In genomic region chrX:15707366-15707892, ce11 we compare ENCODE assay signal across 4 worm cellular contexts.
A peak's percentile ranks its signal among the peaks of the same experiment; 100 is the strongest.
TF ChIP-seq lines count a peak whose summit lies in the region.

No protein-coding gene starts in this region.

TF ChIP-seq in whole organism, L2 larva, 48 proteins besides CTCF, POLR2A, EP300 and RAD21 (continues in another document):
- TF ChIP-seq unc-39 (tag; optimal IDR thresholded peaks at IDR 0.05; lab: Kevin White, UChicago) (no peak), ZK546.5 (tag; optimal IDR thresholded peaks at IDR 0.05; lab: Kevin White, UChicago) (no peak), nhr-77 (tag; optimal IDR thresholded peaks at IDR 0.05; lab: Kevin White, UChicago) (no peak), crh-2 (tag; optimal IDR thresholded peaks at IDR 0.05; lab: Kevin White, UChicago) (peak; percentile 62), nhr-23 (tag; optimal IDR thresholded peaks at IDR 0.05; lab: Kevin White, UChicago) (no peak), elt-3 (tag; optimal IDR thresholded peaks at IDR 0.05; lab: Kevin White, UChicago) (no peak), nhr-12 (tag; optimal IDR thresholded peaks at IDR 0.05; lab: Kevin White, UChicago) (peak; percentile 1), F13H6.1 (tag; optimal IDR thresholded peaks at IDR 0.05; lab: Kevin White, UChicago) (peak; percentile 98), blmp-1 (tag; optimal IDR thresholded peaks at IDR 0.05; lab: Kevin White, UChicago; ENCODE audit: insufficient read depth) (no peak), mdl-1 (tag; optimal IDR thresholded peaks at IDR 0.05; lab: Kevin White, UChicago) (peak; percentile 84 to 89), R02D3.7 (tag; optimal IDR thresholded peaks at IDR 0.05; lab: Kevin White, UChicago) (no peak), ztf-1 (GFP tag; conservative IDR thresholded peaks at IDR 0.05; lab: Robert Waterston, UW) (no peak), snpc-4 (tag; optimal IDR thresholded peaks at IDR 0.05; lab: Kevin White, UChicago) (peak; percentile 2), zag-1 (tag; optimal IDR thresholded peaks at IDR 0.05; lab: Kevin White, UChicago) (peak; percentile 90), peb-1 (tag; optimal IDR thresholded peaks at IDR 0.05; lab: Kevin White, UChicago) (no peak), skn-1 (tag; optimal IDR thresholded peaks at IDR 0.05; lab: Kevin White, UChicago) (no peak), unc-55 (GFP tag; optimal IDR thresholded peaks at IDR 0.05; lab: Kevin White, UChicago) (peak; percentile 86), lin-11 (tag; optimal IDR thresholded peaks at IDR 0.05; lab: Kevin White, UChicago) (peak; percentile 78), lsy-2 (tag; optimal IDR thresholded peaks at IDR 0.05; lab: Kevin White, UChicago) (peak; percentile 19 to 71), nhr-6 (tag; optimal IDR thresholded peaks at IDR 0.05; lab: Kevin White, UChicago) (peak; percentile 3), gmeb-1 (tag; optimal IDR thresholded peaks at IDR 0.05; lab: Kevin White, UChicago) (peak; percentile 32), ceh-16 (tag; optimal IDR thresholded peaks at IDR 0.05; lab: Kevin White, UChicago) (peak; percentile 18), nhr-237 (tag; optimal IDR thresholded peaks at IDR 0.05; lab: Kevin White, UChicago) (no peak), lin-39 (tag; optimal IDR thresholded peaks at IDR 0.05; lab: Kevin White, UChicago) (no peak)

TF ChIP-seq in whole organism, L4 larva, 104 proteins besides CTCF, POLR2A, EP300 and RAD21 (continues in another document):
- TF ChIP-seq lim-7 (GFP tag; IDR thresholded peaks at IDR 0.05; lab: Robert Waterston, UW) (no peak), mxl-2 (GFP tag; conservative IDR thresholded peaks at IDR 0.05; lab: Robert Waterston, UW) (no peak), tag-97 (GFP tag; IDR thresholded peaks at IDR 0.05; lab: Robert Waterston, UW) (no peak), fkh-10 (GFP tag; optimal IDR thresholded peaks at IDR 0.05; lab: Kevin White, UChicago) (peak; percentile 84), unc-62 (GFP tag; optimal IDR thresholded peaks at IDR 0.05 in 1 of 2; lab: Kevin White, UChicago) (peak in 1 of 2 experiments; percentile 98), unc-62 (tag; optimal IDR thresholded peaks at IDR 0.05; lab: Kevin White, UChicago) (no peak), snpc-4 (tag; optimal IDR thresholded peaks at IDR 0.05; lab: Kevin White, UChicago) (no peak), nhr-76 (tag; optimal IDR thresholded peaks at IDR 0.05; lab: Kevin White, UChicago) (peak; percentile 36), unc-130 (GFP tag; optimal IDR thresholded peaks at IDR 0.05; lab: Kevin White, UChicago) (no peak), F26F4.8 (GFP tag; conservative IDR thresholded peaks at IDR 0.05; lab: Robert Waterston, UW) (no peak), hlh-30 (tag; optimal IDR thresholded peaks at IDR 0.05; lab: Kevin White, UChicago; ENCODE audit: insufficient read depth) (peak; percentile 94), Y105C5A.15 (GFP tag; IDR thresholded peaks at IDR 0.05; lab: Robert Waterston, UW) (no peak), pqm-1 (tag; optimal IDR thresholded peaks at IDR 0.05; lab: Kevin White, UChicago) (no peak), F49E8.2 (tag; optimal IDR thresholded peaks at IDR 0.05; lab: Kevin White, UChicago; ENCODE audit: borderline replicate concordance) (no peak), zfp-3 (GFP tag; conservative IDR thresholded peaks at IDR 0.05; lab: Robert Waterston, UW) (no peak), nhr-10 (tag; optimal IDR thresholded peaks at IDR 0.05; lab: Kevin White, UChicago) (peak; percentile 75), nhr-102 (tag; optimal IDR thresholded peaks at IDR 0.05; lab: Kevin White, UChicago) (peak; percentile 5), ZK337.2 (GFP tag; IDR thresholded peaks at IDR 0.05; lab: Robert Waterston, UW) (no peak), lin-39 (tag; optimal IDR thresholded peaks at IDR 0.05; lab: Kevin White, UChicago) (no peak), nhr-6 (tag; optimal IDR thresholded peaks at IDR 0.05; lab: Kevin White, UChicago) (no peak), lsy-2 (tag; optimal IDR thresholded peaks at IDR 0.05; lab: Kevin White, UChicago) (peak; percentile 73 to 85), mep-1 (tag; optimal IDR thresholded peaks at IDR 0.05; lab: Kevin White, UChicago) (peak; percentile 88), daf-19 (GFP tag; conservative IDR thresholded peaks at IDR 0.05; lab: Robert Waterston, UW) (no peak), lir-3 (tag; optimal IDR thresholded peaks at IDR 0.05; lab: Kevin White, UChicago) (no peak)

TF ChIP-seq in whole organism, late embryonic, 69 proteins besides CTCF, POLR2A, EP300 and RAD21 (continues in another document):
- peak; percentile 97 for TF ChIP-seq ceh-31 (tag; optimal IDR thresholded peaks at IDR 0.05; lab: Kevin White, UChicago)
- peak; percentile 47 for TF ChIP-seq ttx-3 (tag; optimal IDR thresholded peaks at IDR 0.05; lab: Kevin White, UChicago)
- no peak for TF ChIP-seq npax-4 (tag; optimal IDR thresholded peaks at IDR 0.05; lab: Kevin White, UChicago)
- TF ChIP-seq dve-1 (tag; optimal IDR thresholded peaks at IDR 0.05; lab: Kevin White, UChicago): peak; percentile 4
- peak; percentile 68 for TF ChIP-seq ceh-2 (tag; optimal IDR thresholded peaks at IDR 0.05; lab: Kevin White, UChicago)
- no peak for TF ChIP-seq eyg-1 (tag; optimal IDR thresholded peaks at IDR 0.05; lab: Kevin White, UChicago)
- TF ChIP-seq ref-2 (tag; optimal IDR thresholded peaks at IDR 0.05; lab: Kevin White, UChicago): peak; percentile 84
- TF ChIP-seq sox-2 (GFP tag; IDR thresholded peaks at IDR 0.05; lab: Robert Waterston, UW): peak; percentile 52
- peak; percentile 85 for TF ChIP-seq hlh-30 (tag; optimal IDR thresholded peaks at IDR 0.05; lab: Kevin White, UChicago; ENCODE audit: insufficient read depth)
- TF ChIP-seq pha-2 (tag; optimal IDR thresholded peaks at IDR 0.05; lab: Kevin White, UChicago): peak; percentile 50
- peak; percentile 82 for TF ChIP-seq nfya-1 (tag; optimal IDR thresholded peaks at IDR 0.05; lab: Kevin White, UChicago)
- no peak for TF ChIP-seq ceh-9 (tag; optimal IDR thresholded peaks at IDR 0.05; lab: Kevin White, UChicago)
- no peak for TF ChIP-seq unc-86 (tag; optimal IDR thresholded peaks at IDR 0.05; lab: Kevin White, UChicago)
- TF ChIP-seq sox-4 (tag; optimal IDR thresholded peaks at IDR 0.05; lab: Kevin White, UChicago): no peak
- peak; percentile 17 for TF ChIP-seq pat-9 (tag; optimal IDR thresholded peaks at IDR 0.05; lab: Kevin White, UChicago)
- peak; percentile 58 for TF ChIP-seq syd-9 (tag; optimal IDR thresholded peaks at IDR 0.05; lab: Kevin White, UChicago)
- peak; percentile 94 for TF ChIP-seq tbx-2 (tag; optimal IDR thresholded peaks at IDR 0.05; lab: Kevin White, UChicago)
- peak; percentile 79 for TF ChIP-seq ceh-14 (tag; optimal IDR thresholded peaks at IDR 0.05; lab: Kevin White, UChicago)
- TF ChIP-seq ceh-19 (GFP tag; optimal IDR thresholded peaks at IDR 0.05; lab: Kevin White, UChicago): peak; percentile 83
- TF ChIP-seq madf-2 (tag; optimal IDR thresholded peaks at IDR 0.05; lab: Kevin White, UChicago): peak; percentile 31
- TF ChIP-seq unc-42 (tag; optimal IDR thresholded peaks at IDR 0.05; lab: Kevin White, UChicago): peak; percentile 76
- TF ChIP-seq ceh-18 (tag; optimal IDR thresholded peaks at IDR 0.05; lab: Kevin White, UChicago): peak; percentile 94
- TF ChIP-seq ztf-16 (tag; optimal IDR thresholded peaks at IDR 0.05; lab: Kevin White, UChicago): no peak
- 0 out of 2 replicates have a peak, but pooled peaks have one; percentile 25 for TF ChIP-seq ceh-45 (GFP tag; IDR thresholded peaks at IDR 0.05; lab: Robert Waterston, UW)
- peak; percentile 59 for TF ChIP-seq elt-2 (tag; optimal IDR thresholded peaks at IDR 0.05; lab: Kevin White, UChicago)
- TF ChIP-seq lim-6 (tag; optimal IDR thresholded peaks at IDR 0.05; lab: Kevin White, UChicago): no peak

TF ChIP-seq in whole organism, mixed stage, embryonic, 35 proteins besides CTCF, POLR2A, EP300 and RAD21 (continues in another document):
- no peak for TF ChIP-seq ceh-83 (GFP tag; optimal IDR thresholded peaks at IDR 0.05; lab: Kevin White, UChicago)
- TF ChIP-seq tbx-8 (GFP tag; optimal IDR thresholded peaks at IDR 0.05; lab: Kevin White, UChicago): no peak
- peak; percentile 35 for TF ChIP-seq nhr-2 (tag; optimal IDR thresholded peaks at IDR 0.05; lab: Kevin White, UChicago)
- TF ChIP-seq lin-13 (tag; optimal IDR thresholded peaks at IDR 0.05; lab: Kevin White, UChicago): peak; percentile 43
- peak; percentile 20 for TF ChIP-seq unc-39 (tag; optimal IDR thresholded peaks at IDR 0.05; lab: Kevin White, UChicago)
- TF ChIP-seq ceh-43 (GFP tag; optimal IDR thresholded peaks at IDR 0.05; lab: Kevin White, UChicago): peak; percentile 49
- peak; percentile 46 for TF ChIP-seq cnd-1 (tag; optimal IDR thresholded peaks at IDR 0.05; lab: Kevin White, UChicago)
- peak; percentile 61 for TF ChIP-seq drap-1 (GFP tag; optimal IDR thresholded peaks at IDR 0.05; lab: Kevin White, UChicago)
- no peak for TF ChIP-seq nhr-12 (tag; optimal IDR thresholded peaks at IDR 0.05; lab: Kevin White, UChicago)
- TF ChIP-seq bed-3 (GFP tag; optimal IDR thresholded peaks at IDR 0.05; lab: Kevin White, UChicago): no peak
- TF ChIP-seq ces-1 (GFP tag; optimal IDR thresholded peaks at IDR 0.05; lab: Kevin White, UChicago): peak; percentile 64
- no peak for TF ChIP-seq mab-5 (tag; optimal IDR thresholded peaks at IDR 0.05; lab: Kevin White, UChicago)
- no peak for TF ChIP-seq snpc-4 (tag; optimal IDR thresholded peaks at IDR 0.05; lab: Kevin White, UChicago)
- TF ChIP-seq mep-1 (tag; optimal IDR thresholded peaks at IDR 0.05; lab: Kevin White, UChicago): peak; percentile 31
- no peak for TF ChIP-seq zip-8 (tag; optimal IDR thresholded peaks at IDR 0.05; lab: Kevin White, UChicago)
- peak; percentile 80 for TF ChIP-seq hlh-1 (tag; optimal IDR thresholded peaks at IDR 0.05; lab: Kevin White, UChicago)
- peak; percentile 52 for TF ChIP-seq ham-2 (GFP tag; optimal IDR thresholded peaks at IDR 0.05; lab: Kevin White, UChicago)
- TF ChIP-seq nhr-76 (tag; optimal IDR thresholded peaks at IDR 0.05; lab: Kevin White, UChicago): no peak
- peak; percentile 70 for TF ChIP-seq sptf-1 (tag; optimal IDR thresholded peaks at IDR 0.05; lab: Kevin White, UChicago)
- no peak for TF ChIP-seq nhr-28 (tag; optimal IDR thresholded peaks at IDR 0.05; lab: Kevin White, UChicago)
- TF ChIP-seq unc-120 (tag; optimal IDR thresholded peaks at IDR 0.05; lab: Kevin White, UChicago; ENCODE audit: poor library complexity, severe bottlenecking): peak; percentile 68
- TF ChIP-seq ceh-39 (tag; optimal IDR thresholded peaks at IDR 0.05; lab: Kevin White, UChicago): no peak
- peak; percentile 40 for TF ChIP-seq lsy-2 (tag; optimal IDR thresholded peaks at IDR 0.05; lab: Kevin White, UChicago)
- peak; percentile 75 for TF ChIP-seq unc-62 (GFP tag; optimal IDR thresholded peaks at IDR 0.05; lab: Kevin White, UChicago)
- TF ChIP-seq M03D4.4 (tag; optimal IDR thresholded peaks at IDR 0.05; lab: Kevin White, UChicago): peak; percentile 71
- no peak for TF ChIP-seq flh-1 (GFP tag; optimal IDR thresholded peaks at IDR 0.05; lab: Kevin White, UChicago)
- no peak for TF ChIP-seq blmp-1 (tag; optimal IDR thresholded peaks at IDR 0.05; lab: Kevin White, UChicago)
- TF ChIP-seq lin-32 (GFP tag; optimal IDR thresholded peaks at IDR 0.05; lab: Kevin White, UChicago): no peak
- peak; percentile 81 for TF ChIP-seq mls-2 (tag; optimal IDR thresholded peaks at IDR 0.05; lab: Kevin White, UChicago)
- peak; percentile 68 for TF ChIP-seq pha-4 (tag; optimal IDR thresholded peaks at IDR 0.05; lab: Kevin White, UChicago)
